Worm (Caenorhabditis elegans) whole organism, mixed stage, embryonic: ENCODE results near the gene F26A1.8.

Experiments used
- elt-3 ChIP-seq: fragments of 150-350 bp; optimal IDR thresholded peaks from 2 replicates; lab custom pipeline; 2014; ENCODE audit warnings: missing biosample characterization, missing genetic modification characterization
- lin-13 ChIP-seq: fragments of 150-350 bp; optimal IDR thresholded peaks from 2 replicates; lab custom pipeline; 2014; ENCODE audit warnings: missing biosample characterization, missing genetic modification characterization
- nhr-237 ChIP-seq: fragments of 150-350 bp; optimal IDR thresholded peaks from 2 replicates; lab custom pipeline; 2014; ENCODE audit warnings: missing biosample characterization, missing genetic modification characterization
- nhr-28 ChIP-seq: fragments of 150-350 bp; optimal IDR thresholded peaks from 2 replicates; lab custom pipeline; 2014; ENCODE audit warnings: missing biosample characterization, missing genetic modification characterization
- nhr-76 ChIP-seq: sonication (generic microtip); optimal IDR thresholded peaks from 2 replicates; lab custom pipeline; 2017; ENCODE audit warnings: missing biosample characterization, missing genetic modification characterization
- pha-4 ChIP-seq: fragments of 150-350 bp; optimal IDR thresholded peaks from 2 replicates; lab custom pipeline; 2018; ENCODE audit warnings: missing biosample characterization, missing genetic modification reagents, missing genetic modification characterization
- unc-39 ChIP-seq: fragments of 150-350 bp; optimal IDR thresholded peaks from 2 replicates; lab custom pipeline; 2014; ENCODE audit warnings: missing biosample characterization, missing genetic modification characterization
- unc-62 ChIP-seq: fragments of 150-350 bp; optimal IDR thresholded peaks from 2 replicates; lab custom pipeline; 2014; ENCODE audit warnings: missing biosample characterization, missing genetic modification reagents, missing genetic modification characterization

DNA sequence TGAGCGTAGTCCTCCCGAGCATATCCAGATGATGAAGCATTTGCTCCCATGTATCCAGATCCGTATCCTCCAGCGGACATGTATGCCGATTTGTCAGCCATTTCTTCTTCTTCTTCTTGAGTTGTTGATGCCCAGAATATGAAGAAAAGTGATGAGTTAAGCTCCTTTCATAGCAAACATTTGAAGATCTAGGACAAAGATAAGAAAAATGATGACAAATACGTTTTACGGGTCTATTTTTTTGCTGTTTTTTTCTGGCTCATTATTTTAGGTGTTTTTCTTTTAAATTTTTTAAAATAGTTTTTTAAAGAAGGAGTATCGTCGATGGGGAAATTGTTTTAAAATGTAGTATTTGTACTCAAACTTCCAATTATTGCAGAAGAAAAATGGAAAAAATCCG, 8.2 kb upstream of the F26A1.8 start, which contains the start of gene nspd-9:
- TF ChIP-seq nhr-28 (no peak), unc-62 (no peak), unc-39 (tag; lab: Kevin White, UChicago) (no peak), nhr-76 (tag; lab: Kevin White, UChicago) (no peak), elt-3 (tag; lab: Kevin White, UChicago) (no peak), pha-4 (tag; lab: Kevin White, UChicago) (no peak), nhr-237 (tag; lab: Kevin White, UChicago) (no peak), lin-13 (no peak)
